Worm (Caenorhabditis elegans) whole organism, early embryonic: ENCODE measurements around the gene C29F4.3.
"Not testable (repeated sequence)": the region's sequence is repeated elsewhere in the genome, so short reads cannot be mapped to it uniquely, and the experiment has no call there.

ENCODE experiments used
- B0310.2 ChIP-seq: sonication (generic microtip); optimal IDR thresholded peaks from 2 replicates; lab custom pipeline; 2016; ENCODE audit warnings: mild to moderate bottlenecking, missing genetic modification characterization, missing compliant biosample characterization
- F13C5.2 ChIP-seq: sonication (generic microtip); optimal IDR thresholded peaks from 2 replicates; lab custom pipeline; 2017; ENCODE audit warnings: mild to moderate bottlenecking, missing genetic modification characterization, inconsistent platforms, missing compliant biosample characterization
- aly-1 ChIP-seq: sonication (generic microtip); optimal IDR thresholded peaks from 2 replicates; lab custom pipeline; 2016; ENCODE audit warnings: missing genetic modification characterization, missing compliant biosample characterization
- ama-1 ChIP-seq: fragments of 150-350 bp; optimal IDR thresholded peaks from 2 replicates; lab custom pipeline; 2014
- ceh-13 ChIP-seq: fragments of 200-800 bp; sonication (Bioruptor generic); optimal IDR thresholded peaks from 2 replicates; lab custom pipeline; 2018; ENCODE audit warnings: mild to moderate bottlenecking, missing genetic modification characterization, missing compliant biosample characterization
- ceh-36 ChIP-seq: sonication (generic microtip); optimal IDR thresholded peaks from 2 replicates; lab custom pipeline; 2016; ENCODE audit warnings: missing genetic modification characterization, inconsistent platforms, missing compliant biosample characterization
- ets-7 ChIP-seq: sonication (generic microtip); optimal IDR thresholded peaks from 2 replicates; lab custom pipeline; 2016; ENCODE audit warnings: missing genotype, missing genetic modification characterization, missing compliant biosample characterization
- flt-1 ChIP-seq: fragments of 200-800 bp; sonication (Bioruptor generic); IDR thresholded peaks from 2 replicates; pipeline ENCODE4 v1.3.6; 2022; ENCODE audit warnings: missing genetic modification characterization, missing compliant biosample characterization
- hmbx-1 ChIP-seq: sonication (generic microtip); optimal IDR thresholded peaks from 2 replicates; lab custom pipeline; 2016; ENCODE audit warnings: mild to moderate bottlenecking, missing genetic modification characterization, missing compliant biosample characterization
- hmg-4 ChIP-seq: fragments of 200-800 bp; sonication (Bioruptor generic); optimal IDR thresholded peaks from 2 replicates; lab custom pipeline; 2018; ENCODE audit warnings: mild to moderate bottlenecking, missing genetic modification characterization, missing compliant biosample characterization
- hnd-1 ChIP-seq: sonication (generic microtip); optimal IDR thresholded peaks from 2 replicates; lab custom pipeline; 2016; ENCODE audit warnings: missing genetic modification characterization, missing compliant biosample characterization
- pes-1 ChIP-seq: fragments of 200-800 bp; sonication (Bioruptor generic); IDR thresholded peaks from 2 replicates; pipeline ENCODE4 v1.3.6; 2022; ENCODE audit warnings: missing genetic modification reagents, missing genetic modification characterization, missing compliant biosample characterization
- scrt-1 ChIP-seq: fragments of 200-800 bp; sonication (Bioruptor generic); IDR thresholded peaks from 2 replicates; pipeline ENCODE4 v1.3.6; 2022; ENCODE audit warnings: missing genetic modification characterization, missing compliant biosample characterization
- sea-1 ChIP-seq: fragments of 200-800 bp; sonication (Bioruptor generic); conservative IDR thresholded peaks from 2 replicates; pipeline ENCODE4 v1.3.6; 2022; ENCODE audit warnings: missing genetic modification characterization, missing compliant biosample characterization
- tbx-11 ChIP-seq: fragments of 200-800 bp; sonication (Bioruptor generic); IDR thresholded peaks from 2 replicates; pipeline ENCODE4 v1.3.6; 2022; ENCODE audit warnings: missing genetic modification characterization, missing compliant biosample characterization
- tbx-37 ChIP-seq: fragments of 200-800 bp; sonication (Bioruptor generic); conservative IDR thresholded peaks from 2 replicates; pipeline ENCODE4 v1.3.6; 2022; ENCODE audit warnings: missing genetic modification reagents, missing genetic modification characterization, missing compliant biosample characterization
- tra-4 ChIP-seq: sonication (generic microtip); optimal IDR thresholded peaks from 2 replicates; lab custom pipeline; 2017; ENCODE audit warnings: missing genetic modification characterization, missing compliant biosample characterization

Gene C29F4.3

DNA sequence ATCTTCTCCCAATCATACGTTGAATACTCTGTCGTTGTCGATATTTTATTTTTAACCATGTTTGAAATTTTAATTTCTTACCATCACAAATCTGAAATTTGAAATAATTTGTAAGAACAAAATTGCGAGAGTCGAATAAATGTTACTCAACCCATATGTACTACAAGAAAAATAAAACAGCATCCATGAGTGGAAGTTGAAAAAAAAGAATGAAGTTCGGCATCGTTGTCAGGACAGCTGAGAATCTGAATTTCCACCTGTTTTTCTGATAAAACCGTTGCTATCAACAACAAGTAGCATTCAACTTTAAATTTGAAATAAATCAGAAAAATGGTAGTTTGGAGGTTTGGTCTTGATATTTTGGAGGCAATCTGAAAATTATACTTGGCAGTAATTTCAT lies at the start of gene C29F4.3:
C29F4.3 (minus strand) TSS at position 101 of the 400 bp plus-strand sequence.
- TF ChIP-seq hnd-1, result no peak
- TF ChIP-seq hmbx-1, result no peak
- no peak for TF ChIP-seq aly-1 (tag; lab: Kevin White, UChicago)
- TF ChIP-seq hmg-4 (GFP tag; lab: Kevin White, UChicago), result no peak
- TF ChIP-seq pes-1, result no peak
- no peak for TF ChIP-seq tbx-37 (GFP tag; lab: Robert Waterston, UW)
- TF ChIP-seq tbx-11, result no peak
- TF ChIP-seq tra-4 (tag; lab: Kevin White, UChicago), result no peak
- TF ChIP-seq ceh-36 (tag; lab: Kevin White, UChicago), result no peak
- no peak for TF ChIP-seq ceh-13 (GFP tag; lab: Kevin White, UChicago)
- TF ChIP-seq scrt-1 (GFP tag; lab: Robert Waterston, UW), result no peak
- no peak for TF ChIP-seq sea-1 (GFP tag; lab: Robert Waterston, UW)

DNA sequence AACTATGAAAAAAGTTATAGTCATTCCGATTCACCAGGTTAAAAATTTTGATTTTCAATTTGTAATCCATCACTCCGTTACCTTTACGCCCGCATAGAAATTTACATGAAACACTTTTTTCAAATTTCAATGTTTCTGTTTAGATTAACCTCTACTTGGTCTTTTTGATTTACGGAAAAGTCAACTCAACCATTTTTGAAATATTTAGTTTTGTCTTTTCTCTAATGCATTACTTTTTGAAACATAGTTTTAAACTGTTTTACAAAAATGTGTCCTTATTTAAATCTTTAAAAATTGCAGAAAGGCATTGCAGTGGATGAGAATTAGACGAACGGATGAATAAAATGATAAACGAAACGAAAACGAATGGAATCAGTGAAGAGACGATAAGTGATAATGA lies 49.4 kb upstream of the C29F4.3 start, which contains the start of gene gtl-2:
gtl-2 (plus strand) TSS at position 301 of the 400 bp plus-strand sequence.
- TF ChIP-seq B0310.2 (tag; lab: Kevin White, UChicago), result no peak

DNA sequence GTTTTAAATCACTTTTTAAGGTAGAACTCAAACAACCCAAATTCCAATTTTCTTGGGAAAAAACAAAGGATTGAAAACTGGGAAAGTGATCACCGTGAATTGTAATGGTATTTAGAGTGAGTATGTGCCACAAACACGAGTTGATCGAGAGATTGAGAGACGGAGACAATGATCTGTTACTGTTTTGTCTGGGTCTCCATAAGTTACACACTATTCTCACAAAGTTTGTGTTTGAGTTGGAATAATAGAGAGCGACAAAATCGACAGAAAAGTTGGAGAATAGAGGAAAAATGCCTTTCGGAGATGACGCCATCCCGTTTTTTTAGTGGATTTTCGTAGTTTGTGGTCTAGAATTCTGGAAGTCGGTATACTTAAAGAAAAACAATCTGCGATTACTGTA lies 47.5 kb upstream of the C29F4.3 start, which contains the start of gene nhr-7:
nhr-7 (minus strand) TSS at position 101 of the 400 bp plus-strand sequence.
- TF ChIP-seq ceh-36 (tag; lab: Kevin White, UChicago), result no peak
- no peak for TF ChIP-seq hmg-4 (GFP tag; lab: Kevin White, UChicago)
- TF ChIP-seq pes-1, result no peak
- no peak for TF ChIP-seq F13C5.2
- TF ChIP-seq tra-4 (tag; lab: Kevin White, UChicago), result no peak
- no peak for TF ChIP-seq aly-1 (tag; lab: Kevin White, UChicago)
- TF ChIP-seq hnd-1, result no peak
- no peak for TF ChIP-seq tbx-37 (GFP tag; lab: Robert Waterston, UW)
- no peak for TF ChIP-seq ets-7 (tag; lab: Kevin White, UChicago)
- TF ChIP-seq hmbx-1, result no peak
- TF ChIP-seq ceh-13 (GFP tag; lab: Kevin White, UChicago), result no peak
- TF ChIP-seq sea-1 (GFP tag; lab: Robert Waterston, UW), result no peak
- no peak for TF ChIP-seq B0310.2 (tag; lab: Kevin White, UChicago)
- TF ChIP-seq tbx-11, result no peak
- TF ChIP-seq scrt-1 (GFP tag; lab: Robert Waterston, UW), result no peak
- TF ChIP-seq flt-1 (GFP tag; lab: Robert Waterston, UW), result no peak
- no peak for TF ChIP-seq ama-1 (lab: Kevin White, UChicago)

DNA sequence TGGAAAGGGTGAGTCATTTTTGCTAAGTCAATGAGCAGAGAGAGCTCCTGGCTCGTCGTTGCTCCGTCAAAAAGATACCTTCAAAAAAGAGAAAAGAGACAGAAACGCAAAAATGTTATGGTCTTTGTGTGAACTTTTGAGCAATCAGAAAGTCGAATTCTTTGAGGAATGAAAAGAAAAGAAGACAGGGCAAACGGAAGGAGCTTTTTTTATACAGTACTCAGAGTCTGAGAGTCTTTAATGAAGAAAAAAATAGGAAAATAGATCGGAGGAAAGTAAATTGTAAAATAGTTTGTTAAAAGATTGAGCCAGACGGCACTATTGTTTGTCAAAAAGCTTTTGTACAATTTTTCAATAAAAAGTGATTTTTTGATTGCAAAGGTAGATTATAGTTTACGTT lies 45.7 kb upstream of the C29F4.3 start:
- no peak for TF ChIP-seq ets-7 (tag; lab: Kevin White, UChicago)

DNA sequence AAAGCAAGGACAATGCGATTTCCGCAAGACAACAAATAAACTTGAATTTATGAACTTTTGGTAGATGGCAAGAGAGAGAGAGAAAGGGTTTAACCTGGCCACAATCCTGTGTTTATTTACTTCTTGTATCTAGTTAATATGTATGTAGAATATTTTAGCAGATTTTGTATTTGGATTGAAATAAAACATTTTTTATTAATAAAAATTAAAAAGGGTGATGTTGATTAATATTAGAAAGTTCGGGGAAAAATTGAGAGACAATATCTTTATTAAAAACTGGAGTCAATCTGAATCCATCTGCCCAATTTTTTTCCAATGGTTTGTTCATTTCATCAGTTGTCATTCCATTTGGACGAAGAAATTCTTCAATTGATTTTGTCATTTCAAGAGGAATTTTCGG lies 42.3 kb upstream of the C29F4.3 start, which contains the start of gene col-127:
col-127 (minus strand) TSS at position 101 of the 400 bp plus-strand sequence.
- no peak for TF ChIP-seq scrt-1 (GFP tag; lab: Robert Waterston, UW)
- no peak for TF ChIP-seq B0310.2 (tag; lab: Kevin White, UChicago)
- TF ChIP-seq hmg-4 (GFP tag; lab: Kevin White, UChicago), result no peak
- TF ChIP-seq sea-1 (GFP tag; lab: Robert Waterston, UW), result no peak
- TF ChIP-seq ceh-13 (GFP tag; lab: Kevin White, UChicago), result no peak
- TF ChIP-seq aly-1 (tag; lab: Kevin White, UChicago), result no peak
- no peak for TF ChIP-seq ceh-36 (tag; lab: Kevin White, UChicago)
- TF ChIP-seq F13C5.2, result no peak
- no peak for TF ChIP-seq hnd-1
- no peak for TF ChIP-seq tra-4 (tag; lab: Kevin White, UChicago)
- TF ChIP-seq flt-1 (GFP tag; lab: Robert Waterston, UW), result no peak
- TF ChIP-seq tbx-37 (GFP tag; lab: Robert Waterston, UW), result no peak
- TF ChIP-seq ama-1 (lab: Kevin White, UChicago), result no peak
- no peak for TF ChIP-seq ets-7 (tag; lab: Kevin White, UChicago)
- no peak for TF ChIP-seq tbx-11
- TF ChIP-seq pes-1, result no peak
- TF ChIP-seq hmbx-1, result no peak

DNA sequence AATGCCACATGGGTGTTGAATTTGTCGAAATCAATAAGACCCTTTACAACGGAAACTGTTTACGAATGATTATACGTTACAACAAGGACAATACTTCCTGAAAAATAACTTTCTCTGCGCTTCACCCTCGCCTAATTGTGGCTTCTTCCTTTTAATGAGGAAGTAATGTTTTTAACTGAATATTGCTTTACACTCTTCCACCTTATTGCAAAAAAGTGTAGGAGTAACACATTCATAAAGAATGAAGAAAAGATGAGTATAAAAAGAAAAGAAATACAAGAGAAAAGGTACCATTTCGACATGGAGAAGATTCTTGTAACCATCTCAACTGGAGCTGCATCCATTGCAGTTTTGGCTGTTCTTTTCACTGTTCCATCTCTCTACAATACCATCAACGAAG lies 39.3 kb upstream of the C29F4.3 start, which contains the start of gene col-126:
col-126 (plus strand) TSS at position 301 of the 400 bp plus-strand sequence.
- TF ChIP-seq scrt-1 (GFP tag; lab: Robert Waterston, UW); pes-1; tbx-11: not testable (repeated sequence)

DNA sequence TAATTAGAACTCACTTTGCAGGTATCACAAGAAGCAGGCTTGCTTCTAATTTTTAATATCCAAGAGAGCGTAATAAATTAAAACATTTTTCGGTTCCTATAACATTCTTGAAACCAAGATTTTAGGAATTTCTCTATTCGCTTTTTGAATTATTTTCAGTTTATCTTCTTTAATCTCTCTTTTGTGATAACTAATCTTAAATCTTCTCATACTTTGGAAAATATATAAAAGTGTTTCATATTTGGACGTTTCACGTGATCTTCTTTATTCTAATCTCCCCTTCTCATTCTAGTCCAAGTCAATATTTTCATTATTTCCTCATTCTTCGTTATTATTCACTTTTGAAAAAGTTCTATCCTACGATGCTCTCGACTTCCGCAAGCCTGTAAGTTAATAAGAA lies 37.8 kb upstream of the C29F4.3 start, which contains the start of gene F54D1.1:
F54D1.1 (plus strand) TSS at position 301 of the 400 bp plus-strand sequence.
- TF ChIP-seq F13C5.2 (no peak), hmbx-1 (no peak), flt-1 (GFP tag; lab: Robert Waterston, UW) (no peak), hnd-1 (no peak), B0310.2 (tag; lab: Kevin White, UChicago) (no peak), scrt-1 (GFP tag; lab: Robert Waterston, UW) (no peak), tra-4 (tag; lab: Kevin White, UChicago) (no peak), ceh-13 (GFP tag; lab: Kevin White, UChicago) (no peak), hmg-4 (GFP tag; lab: Kevin White, UChicago) (no peak), pes-1 (no peak), ets-7 (tag; lab: Kevin White, UChicago) (no peak), aly-1 (tag; lab: Kevin White, UChicago) (no peak)

DNA sequence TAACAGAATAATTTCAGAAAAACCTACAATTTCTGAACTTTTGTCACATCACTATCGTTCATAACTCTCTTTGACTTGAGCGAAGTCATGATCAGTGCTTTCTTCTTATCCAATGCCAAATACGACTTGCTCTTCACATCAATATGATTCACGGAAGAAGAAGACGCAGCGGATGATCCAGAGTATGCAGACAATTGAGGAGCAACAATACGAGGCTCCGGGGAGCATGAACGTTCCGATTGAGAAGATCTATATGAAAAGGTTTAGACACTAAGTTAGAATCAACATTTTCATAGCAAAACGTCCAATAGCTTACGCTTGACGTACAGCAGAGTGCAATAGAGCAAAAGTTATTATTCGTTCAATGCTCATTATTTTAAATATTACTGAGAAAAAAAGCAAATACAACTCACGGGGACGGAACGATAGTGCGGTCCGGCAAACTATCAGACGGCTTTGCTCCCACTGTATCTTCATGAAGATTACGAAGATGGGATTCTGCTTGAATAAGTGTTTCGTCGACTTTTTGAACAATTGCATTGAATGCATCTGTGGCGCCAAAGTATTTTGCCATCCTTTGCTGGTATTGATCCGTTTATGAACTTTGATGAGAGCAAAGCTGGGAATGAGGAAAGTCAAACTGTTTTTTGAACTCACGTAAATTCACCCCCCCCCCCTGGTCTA lies 36.9 kb upstream of the C29F4.3 start, which contains the start of gene C05C12.5:
C05C12.5 (minus strand) TSS at position 642 of the 684 bp plus-strand sequence.
- TF ChIP-seq hmbx-1 (no peak), pes-1 (no peak), tbx-37 (GFP tag; lab: Robert Waterston, UW) (no peak), B0310.2 (tag; lab: Kevin White, UChicago) (no peak), flt-1 (GFP tag; lab: Robert Waterston, UW) (no peak), F13C5.2 (no peak), sea-1 (GFP tag; lab: Robert Waterston, UW) (no peak)
